Fruit fly (Drosophila melanogaster): ENCODE measurements around the gene Sid.

Sid gene

dm6 chr3R:28634981-28635930, 35.2 kb upstream of the Sid start, which contains the start of gene CG10011 (continued):
- TF ChIP-seq knrl (GFP tag; IDR thresholded peaks at IDR 0.05; ENCODE audit: partially characterized antibody) (peak; percentile 54; the same call in 1 of the 3 replicates), row (GFP tag; IDR thresholded peaks at IDR 0.05) (no peak), CG30403 (GFP tag; optimal IDR thresholded peaks at IDR 0.05) (no peak), Sin3A (optimal IDR thresholded peaks at IDR 0.05) (peak; percentile 97), CG8924 (tag; optimal IDR thresholded peaks at IDR 0.05) (no peak), BEAF-32 (GFP tag; optimal IDR thresholded peaks at IDR 0.05) (peak; percentile 20), chif (GFP tag; optimal IDR thresholded peaks at IDR 0.05) (no peak), CG2116 (GFP tag; optimal IDR thresholded peaks at IDR 0.05) (no peak), CG9797 (GFP tag; optimal IDR thresholded peaks at IDR 0.05) (peak; percentile 87), CG15601 (tag; optimal IDR thresholded peaks at IDR 0.05) (no peak), NFAT (GFP tag; IDR thresholded peaks at IDR 0.05) (0 out of 2 replicates have a peak, but pooled peaks have one; percentile 7), sr (GFP tag; IDR thresholded peaks at IDR 0.05) (0 out of 3 replicates have a peak, but pooled peaks have one; percentile 22), bcd (GFP tag; optimal IDR thresholded peaks at IDR 0.05) (no peak), CG9609 (GFP tag; optimal IDR thresholded peaks at IDR 0.05) (no peak), CG7839 (tag; optimal IDR thresholded peaks at IDR 0.05) (no peak), YL-1 (GFP tag; optimal IDR thresholded peaks at IDR 0.05) (peak; percentile 16), CG12391 (tag; optimal IDR thresholded peaks at IDR 0.05) (peak; percentile 6), Rfx (GFP tag; IDR thresholded peaks at IDR 0.05) (peak; percentile 28; the same call in 1 of the 2 replicates), Pdp1 (GFP tag; optimal IDR thresholded peaks at IDR 0.05) (peak in 1 of 2 experiments; percentile 16), CG3281 (GFP tag; optimal IDR thresholded peaks at IDR 0.05) (no peak), CG9727 (GFP tag; optimal IDR thresholded peaks at IDR 0.05) (no peak), Lim3 (GFP tag; IDR thresholded peaks at IDR 0.05) (no peak), btn (GFP tag; optimal IDR thresholded peaks at IDR 0.05) (no peak), esg (GFP tag; conservative IDR thresholded peaks at IDR 0.05) (no peak), her (GFP tag; optimal IDR thresholded peaks at IDR 0.05) (peak; percentile 99), D (optimal IDR thresholded peaks at IDR 0.05) (peak; percentile 38), D (GFP tag; optimal IDR thresholded peaks at IDR 0.05) (no peak), lov (optimal IDR thresholded peaks at IDR 0.05) (no peak), lov (GFP tag; IDR thresholded peaks at IDR 0.05) (0 out of 3 replicates have a peak, but pooled peaks have one; percentile 37), nau (GFP tag; optimal IDR thresholded peaks at IDR 0.05) (no peak), CG7357 (GFP tag; IDR thresholded peaks at IDR 0.05) (peak; percentile 96), Antp (GFP tag; optimal IDR thresholded peaks at IDR 0.05) (peak; percentile 10), slbo (GFP tag; IDR thresholded peaks at IDR 0.05) (peak; percentile 35; the same call in 1 of the 2 replicates), vvl (GFP tag; IDR thresholded peaks at IDR 0.05) (0 out of 2 replicates have a peak, but pooled peaks have one; percentile 25), dpn (GFP tag; optimal IDR thresholded peaks at IDR 0.05) (no peak), Stat92E (GFP tag; optimal IDR thresholded peaks at IDR 0.05) (no peak), bbx (GFP tag; IDR thresholded peaks at IDR 0.05; ENCODE audit: partially characterized antibody) (0 out of 2 replicates have a peak, but pooled peaks have one; percentile 30), CG13296 (GFP tag; optimal IDR thresholded peaks at IDR 0.05) (no peak), CHES-1-like (GFP tag; optimal IDR thresholded peaks at IDR 0.05) (no peak), ato (GFP tag; IDR thresholded peaks at IDR 0.05; ENCODE audit: partially characterized antibody) (0 out of 2 replicates have a peak, but pooled peaks have one; percentile 8), Jarid2 (GFP tag; optimal IDR thresholded peaks at IDR 0.05) (peak; percentile 77), HmgZ (tag; optimal IDR thresholded peaks at IDR 0.05) (peak; percentile 49), abd-A (tag; optimal IDR thresholded peaks at IDR 0.05) (no peak), lab (GFP tag; optimal IDR thresholded peaks at IDR 0.05) (no peak), amos (GFP tag; IDR thresholded peaks at IDR 0.05; ENCODE audit: partially characterized antibody) (peak; percentile 59), Dp (GFP tag; optimal IDR thresholded peaks at IDR 0.05) (peak; percentile 10), Med (GFP tag) (peak; percentile 82), CG5953 (GFP tag; IDR thresholded peaks at IDR 0.05) (no peak)
